Fruit fly (Drosophila melanogaster) whole organism, embryonic: ENCODE data around the gene CG4328.

Source experiments
- ATbp ChIP-seq: fragments of 200-800 bp; sonication (Bioruptor generic); optimal IDR thresholded peaks from 2 replicates; lab custom pipeline; 2017; ENCODE audit warnings: missing biosample characterization, mild to moderate bottlenecking, missing genetic modification characterization, missing genetic modification reagents
- C15 ChIP-seq: fragments of 200-800 bp; sonication (Bioruptor generic); IDR thresholded peaks from 3 replicates; pipeline ENCODE4 v1.3.6; 2022; ENCODE audit warnings: missing biosample characterization, missing genetic modification characterization
- CG10321 ChIP-seq: fragments of 200-800 bp; sonication (Bioruptor generic); IDR thresholded peaks from 2 replicates; pipeline ENCODE4 v1.3.6; 2022; ENCODE audit warnings: missing biosample characterization, missing genetic modification characterization
- CG12391 ChIP-seq: fragments of 200-800 bp; sonication (Bioruptor generic); optimal IDR thresholded peaks from 3 replicates; lab custom pipeline; 2018; ENCODE audit warnings: missing biosample characterization, mild to moderate bottlenecking, missing genetic modification characterization, moderate library complexity
- CG13424 ChIP-seq: fragments of 200-800 bp; sonication (Bioruptor generic); optimal IDR thresholded peaks from 2 replicates; lab custom pipeline; 2019; ENCODE audit warnings: missing biosample characterization, mild to moderate bottlenecking, missing genetic modification characterization, moderate library complexity
- CG13775 ChIP-seq: fragments of 200-800 bp; sonication (Bioruptor generic); optimal IDR thresholded peaks from 3 replicates; lab custom pipeline; 2017; ENCODE audit warnings: missing biosample characterization, mild to moderate bottlenecking, missing genetic modification characterization
- CG14860 ChIP-seq: fragments of 200-800 bp; sonication (Bioruptor generic); IDR thresholded peaks from 3 replicates; pipeline ENCODE4 v1.3.6; 2022; ENCODE audit warnings: missing biosample characterization, missing genetic modification characterization; ENCODE audit not compliant: partially characterized antibody
- CG15696 ChIP-seq: fragments of 200-800 bp; sonication (Bioruptor generic); optimal IDR thresholded peaks from 2 replicates; lab custom pipeline; 2019; ENCODE audit warnings: missing biosample characterization, mild to moderate bottlenecking, missing genetic modification characterization, moderate library complexity
- CG2116 ChIP-seq: fragments of 200-800 bp; sonication (Bioruptor generic); optimal IDR thresholded peaks from 3 replicates; lab custom pipeline; 2018; ENCODE audit warnings: missing biosample characterization, mild to moderate bottlenecking, missing genetic modification characterization
- CG2678 ChIP-seq: fragments of 200-800 bp; sonication (Bioruptor generic); optimal IDR thresholded peaks from 3 replicates; lab custom pipeline; 2019; ENCODE audit warnings: missing biosample characterization, mild to moderate bottlenecking, missing genetic modification characterization, moderate library complexity
- CG30403 ChIP-seq: fragments of 200-800 bp; sonication (Bioruptor generic); optimal IDR thresholded peaks from 3 replicates; lab custom pipeline; 2016; ENCODE audit warnings: missing biosample characterization, missing genetic modification characterization
- CG30431 ChIP-seq: fragments of 200-800 bp; sonication (Bioruptor generic); optimal IDR thresholded peaks from 2 replicates; lab custom pipeline; 2017; ENCODE audit warnings: missing biosample characterization, missing genetic modification characterization
- CG33213 ChIP-seq: fragments of 200-800 bp; sonication (Bioruptor generic); optimal IDR thresholded peaks from 3 replicates; lab custom pipeline; 2016; ENCODE audit warnings: missing biosample characterization, missing genetic modification characterization
- CG3838 ChIP-seq: fragments of 200-800 bp; sonication (Bioruptor generic); optimal IDR thresholded peaks from 3 replicates; lab custom pipeline; 2016; ENCODE audit warnings: missing biosample characterization, missing genetic modification characterization
- CG4617 ChIP-seq: fragments of 200-800 bp; sonication (Bioruptor generic); optimal IDR thresholded peaks from 3 replicates; lab custom pipeline; 2016; ENCODE audit warnings: missing biosample characterization, missing genetic modification characterization, borderline replicate concordance
- CG5180 ChIP-seq: fragments of 200-800 bp; sonication (Bioruptor generic); optimal IDR thresholded peaks from 3 replicates; lab custom pipeline; 2017; ENCODE audit warnings: missing biosample characterization, missing genetic modification characterization, mild to moderate bottlenecking, moderate library complexity, missing genetic modification reagents
- CG5245 ChIP-seq: fragments of 200-800 bp; sonication (Bioruptor generic); optimal IDR thresholded peaks from 3 replicates; lab custom pipeline; 2016; ENCODE audit warnings: missing biosample characterization, missing genetic modification characterization
- CG6765 ChIP-seq: fragments of 200-800 bp; sonication (Bioruptor generic); optimal IDR thresholded peaks from 3 replicates; lab custom pipeline; 2017; ENCODE audit warnings: missing biosample characterization, mild to moderate bottlenecking, missing genetic modification characterization
- CG7963 ChIP-seq: fragments of 200-800 bp; sonication (Bioruptor generic); IDR thresholded peaks from 3 replicates; pipeline ENCODE4 v1.3.6; 2022; ENCODE audit warnings: missing biosample characterization, missing genetic modification characterization; ENCODE audit not compliant: partially characterized antibody
- CG8290 ChIP-seq, 3 experiments: fragments of 200-800 bp; sonication (Bioruptor generic); optimal IDR thresholded peaks; 2 replicates each; lab custom pipeline; 2016 to 2019; ENCODE audit warnings: missing biosample characterization in 3 of 3, missing genetic modification characterization in 3 of 3, mild to moderate bottlenecking in 2 of 3, moderate library complexity in 1 of 3
- CkIIα-i1 ChIP-seq: fragments of 200-800 bp; sonication (Bioruptor generic); IDR thresholded peaks from 2 replicates; pipeline ENCODE4 v1.3.6; 2022; ENCODE audit warnings: missing biosample characterization, missing genetic modification characterization
- Dip3 ChIP-seq: fragments of 200-800 bp; sonication (Bioruptor generic); optimal IDR thresholded peaks from 3 replicates; lab custom pipeline; 2016; ENCODE audit warnings: missing biosample characterization, missing genetic modification characterization
- E2f1 ChIP-seq: fragments of 200-800 bp; sonication (Bioruptor generic); IDR thresholded peaks from 2 replicates; pipeline ENCODE4 v1.3.6; 2022; ENCODE audit warnings: missing biosample characterization, missing genetic modification characterization
- ERR ChIP-seq: fragments of 200-800 bp; sonication (Bioruptor generic); optimal IDR thresholded peaks from 2 replicates; lab custom pipeline; 2016; ENCODE audit warnings: missing biosample characterization, missing genetic modification characterization
- Gsc ChIP-seq: fragments of 200-800 bp; sonication (Bioruptor generic); IDR thresholded peaks from 2 replicates; pipeline ENCODE4 v1.3.6; 2022; ENCODE audit warnings: missing biosample characterization, missing genetic modification characterization
- HLH4C ChIP-seq: fragments of 200-800 bp; sonication (Bioruptor generic); IDR thresholded peaks from 3 replicates; pipeline ENCODE4 v1.3.6; 2022; ENCODE audit warnings: missing biosample characterization, missing genetic modification characterization; ENCODE audit not compliant: partially characterized antibody
- HmgD ChIP-seq: fragments of 200-800 bp; sonication (Bioruptor generic); optimal IDR thresholded peaks from 3 replicates; lab custom pipeline; 2016; ENCODE audit warnings: missing biosample characterization, missing genetic modification characterization
- Max ChIP-seq: fragments of 200-800 bp; sonication (Bioruptor generic); optimal IDR thresholded peaks from 2 replicates; lab custom pipeline; 2016; ENCODE audit warnings: missing biosample characterization, mild to moderate bottlenecking, missing genetic modification characterization
- Oaz ChIP-seq: fragments of 200-800 bp; sonication (Bioruptor generic); IDR thresholded peaks from 2 replicates; pipeline ENCODE4 v1.3.6; 2022; ENCODE audit warnings: missing biosample characterization, missing genetic modification characterization
- Optix ChIP-seq: fragments of 200-800 bp; sonication (Bioruptor generic); IDR thresholded peaks from 3 replicates; pipeline ENCODE4 v1.3.6; 2022; ENCODE audit warnings: missing biosample characterization, missing genetic modification characterization
- Sry-δ ChIP-seq: fragments of 200-800 bp; sonication (Bioruptor generic); optimal IDR thresholded peaks from 2 replicates; lab custom pipeline; 2016; ENCODE audit warnings: missing biosample characterization, missing genetic modification characterization
- bcd ChIP-seq: fragments of 200-800 bp; sonication (Bioruptor generic); optimal IDR thresholded peaks from 2 replicates; lab custom pipeline; 2017; ENCODE audit warnings: missing biosample characterization, mild to moderate bottlenecking, missing genetic modification characterization
- btn ChIP-seq: fragments of 200-800 bp; sonication (Bioruptor generic); optimal IDR thresholded peaks from 2 replicates; lab custom pipeline; 2016; ENCODE audit warnings: missing biosample characterization, missing genetic modification characterization
- cad ChIP-seq: fragments of >200 bp; optimal IDR thresholded peaks from 2 replicates; lab custom pipeline; 2017; ENCODE audit warnings: missing biosample characterization, missing genetic modification characterization
- caup ChIP-seq: fragments of 200-800 bp; sonication (Bioruptor generic); optimal IDR thresholded peaks from 3 replicates; lab custom pipeline; 2017; ENCODE audit warnings: missing biosample characterization, mild to moderate bottlenecking, missing genetic modification characterization, moderate library complexity; ENCODE audit not compliant: severe bottlenecking
- ci ChIP-seq: fragments of 200-800 bp; sonication (Bioruptor generic); IDR thresholded peaks from 3 replicates; pipeline ENCODE4 v1.3.6; 2022; ENCODE audit warnings: missing biosample characterization, missing genetic modification characterization
- fd64A ChIP-seq: fragments of 200-800 bp; sonication (Bioruptor generic); optimal IDR thresholded peaks from 3 replicates; lab custom pipeline; 2018; ENCODE audit warnings: missing biosample characterization, mild to moderate bottlenecking, missing genetic modification characterization
- her ChIP-seq: fragments of 200-800 bp; sonication (Bioruptor generic); optimal IDR thresholded peaks from 2 replicates; lab custom pipeline; 2016; ENCODE audit warnings: missing biosample characterization, missing genetic modification characterization
- hth ChIP-seq: fragments of >200 bp; optimal IDR thresholded peaks from 2 replicates; lab custom pipeline; 2017; ENCODE audit warnings: inconsistent platforms
- jigr1 ChIP-seq: fragments of 200-800 bp; sonication (Bioruptor generic); IDR thresholded peaks from 3 replicates; pipeline ENCODE4 v1.3.6; 2022; ENCODE audit warnings: missing biosample characterization, missing genetic modification characterization
- mld ChIP-seq: fragments of 200-800 bp; sonication (Bioruptor generic); IDR thresholded peaks from 3 replicates; pipeline ENCODE4 v1.3.6; 2022; ENCODE audit warnings: missing biosample characterization, missing genetic modification characterization; ENCODE audit not compliant: partially characterized antibody
- org-1 ChIP-seq: fragments of 200-800 bp; sonication (Bioruptor generic); optimal IDR thresholded peaks from 2 replicates; lab custom pipeline; 2017; ENCODE audit warnings: missing biosample characterization, missing genetic modification characterization
- repo ChIP-seq: fragments of 200-800 bp; sonication (Bioruptor generic); optimal IDR thresholded peaks from 2 replicates; lab custom pipeline; 2016; ENCODE audit warnings: missing biosample characterization, missing genetic modification characterization
- seq ChIP-seq: fragments of 200-800 bp; sonication (Bioruptor generic); IDR thresholded peaks from 2 replicates; pipeline ENCODE4 v1.3.6; 2022; ENCODE audit warnings: missing biosample characterization, missing genetic modification characterization
- slbo ChIP-seq: fragments of 200-800 bp; sonication (Bioruptor generic); IDR thresholded peaks from 2 replicates; pipeline ENCODE4 v1.3.6; 2022; ENCODE audit warnings: missing biosample characterization, missing genetic modification characterization
- so ChIP-seq: fragments of 200-800 bp; sonication (Bioruptor generic); IDR thresholded peaks from 3 replicates; pipeline ENCODE4 v1.3.6; 2022; ENCODE audit warnings: missing biosample characterization, missing genetic modification characterization
- vnd ChIP-seq: fragments of 200-800 bp; sonication (Bioruptor generic); IDR thresholded peaks from 3 replicates; pipeline ENCODE4 v1.3.6; 2022; ENCODE audit warnings: missing biosample characterization, missing genetic modification characterization; ENCODE audit not compliant: partially characterized antibody
- vvl ChIP-seq: fragments of 200-800 bp; sonication (Bioruptor generic); IDR thresholded peaks from 2 replicates; pipeline ENCODE4 v1.3.6; 2022; ENCODE audit warnings: missing biosample characterization, missing genetic modification characterization

CG4328 gene

dm6 chr3L:12266343-12267287 lies 29.3 kb downstream of the CG4328 start, which contains the start of gene app (continued):
- TF ChIP-seq Max (GFP tag; lab: Kevin White, UChicago): peak; percentile 77
- TF ChIP-seq CG7963 (GFP tag; lab: Robert Waterston, UW): no peak
- peak; percentile 28 for TF ChIP-seq Sry-δ (GFP tag; lab: Kevin White, UChicago)
- no peak for TF ChIP-seq CG14860 (GFP tag; lab: Robert Waterston, UW)
- peak; percentile 91 for TF ChIP-seq E2f1 (GFP tag; lab: Robert Waterston, UW)
- peak; percentile 93 for TF ChIP-seq CG2678 (tag; lab: Kevin White, UChicago)
- no peak for TF ChIP-seq vnd (GFP tag; lab: Robert Waterston, UW)
- TF ChIP-seq hth: no peak
- TF ChIP-seq C15: peak; percentile 39; the same call in 1 of the 3 replicates
- peak; percentile 81 for TF ChIP-seq CG30403
- TF ChIP-seq CG30431: peak; percentile 82
- TF ChIP-seq Dip3 (GFP tag; lab: Kevin White, UChicago): peak; percentile 80
- TF ChIP-seq seq (GFP tag; lab: Robert Waterston, UW): peak; percentile 78
- TF ChIP-seq CG10321 (GFP tag; lab: Robert Waterston, UW): 0 out of 2 replicates have a peak, but pooled peaks have one; percentile 50
- peak; percentile 69 for TF ChIP-seq CG5180 (GFP tag; lab: Kevin White, UChicago)
- TF ChIP-seq HLH4C: 0 out of 3 replicates have a peak, but pooled peaks have one; percentile 13
- peak; percentile 82 for TF ChIP-seq org-1
- peak; percentile 92 for TF ChIP-seq bcd (GFP tag; lab: Kevin White, UChicago)
- peak; percentile 36 for TF ChIP-seq ERR
- peak; percentile 90 for TF ChIP-seq slbo (GFP tag; lab: Robert Waterston, UW)
- TF ChIP-seq caup (GFP tag; lab: Kevin White, UChicago): peak; percentile 89
- peak; percentile 85 for TF ChIP-seq CG15696
- peak; percentile 60 for TF ChIP-seq CG3838 (GFP tag; lab: Kevin White, UChicago)
- peak; percentile 76 for TF ChIP-seq fd64A (GFP tag; lab: Kevin White, UChicago)
- TF ChIP-seq cad: no peak
- TF ChIP-seq CG13424: peak; percentile 93
- TF ChIP-seq Oaz (GFP tag; lab: Robert Waterston, UW): peak; percentile 81
- peak; percentile 87 for TF ChIP-seq CG12391 (tag; lab: Kevin White, UChicago)
- TF ChIP-seq Optix (GFP tag; lab: Robert Waterston, UW): peak; percentile 92
- no peak for TF ChIP-seq CG4617 (GFP tag; lab: Kevin White, UChicago)
- TF ChIP-seq CG6765 (GFP tag; lab: Kevin White, UChicago): peak; percentile 88
- peak; percentile 1 for TF ChIP-seq HmgD (GFP tag; lab: Kevin White, UChicago)
- TF ChIP-seq mld (GFP tag; lab: Robert Waterston, UW): no peak
- peak; percentile 91 for TF ChIP-seq CG13775 (GFP tag; lab: Kevin White, UChicago)
- peak; percentile 93 for TF ChIP-seq so (GFP tag; lab: Robert Waterston, UW)
- peak; percentile 67 for TF ChIP-seq CG33213 (GFP tag; lab: Kevin White, UChicago)
- peak; percentile 94 for TF ChIP-seq ci (GFP tag; lab: Robert Waterston, UW)
- peak; percentile 49 for TF ChIP-seq CG8290 (GFP tag; optimal IDR thresholded peaks at IDR 0.05; lab: Kevin White, UChicago)
- peak in 1 of 2 experiments; percentile 89 for TF ChIP-seq CG8290 (tag; optimal IDR thresholded peaks at IDR 0.05; lab: Kevin White, UChicago)
- 0 out of 3 replicates have a peak, but pooled peaks have one; percentile 55 for TF ChIP-seq jigr1
- TF ChIP-seq CG5245: peak; percentile 53
- TF ChIP-seq ATbp (GFP tag; lab: Kevin White, UChicago): peak; percentile 69
- no peak for TF ChIP-seq CkIIα-i1
- TF ChIP-seq btn (GFP tag; lab: Kevin White, UChicago): peak; percentile 47
- peak; percentile 62 for TF ChIP-seq her (GFP tag; lab: Kevin White, UChicago)
- TF ChIP-seq Gsc (GFP tag; lab: Robert Waterston, UW): no peak
- TF ChIP-seq CG2116 (GFP tag; lab: Kevin White, UChicago): peak; percentile 78
- TF ChIP-seq repo (GFP tag; lab: Kevin White, UChicago): peak; percentile 60
- TF ChIP-seq vvl (GFP tag; lab: Robert Waterston, UW): peak; percentile 96
